Fruit fly (Drosophila melanogaster): ENCODE data around the gene CG15772.

DNA sequence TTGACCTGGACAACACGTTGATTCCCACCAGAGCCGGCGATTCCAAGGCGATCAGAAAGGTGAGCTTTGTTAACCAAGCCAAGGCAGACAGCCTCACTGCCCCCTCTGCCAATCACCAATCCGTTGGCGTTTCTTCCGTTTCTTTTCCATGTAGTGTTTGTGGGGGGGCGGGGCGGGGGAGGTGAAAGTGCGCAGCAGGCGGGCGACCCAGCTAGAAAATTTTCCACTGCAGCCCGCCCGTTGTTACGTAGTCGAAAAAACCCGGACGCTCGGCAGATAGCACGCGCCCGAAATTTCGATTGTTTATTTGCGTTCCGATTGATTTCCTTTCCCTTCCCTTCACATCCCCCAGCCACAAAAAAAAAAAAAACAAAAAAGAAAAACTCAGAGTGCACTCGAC lies 4.1 kb downstream of the CG15772 start:
- no peak for TF ChIP-seq Sox15 (GFP tag; optimal IDR thresholded peaks at IDR 0.05)
- TF ChIP-seq Hr38 (GFP tag; optimal IDR thresholded peaks at IDR 0.05), result no peak
- no peak for TF ChIP-seq CG6163 (GFP tag; IDR thresholded peaks at IDR 0.05)
- TF ChIP-seq vri (GFP tag; optimal IDR thresholded peaks at IDR 0.05), result peak; percentile 39
- TF ChIP-seq CG3919 (GFP tag; optimal IDR thresholded peaks at IDR 0.05), result no peak
- no peak for TF ChIP-seq Gug (GFP tag; IDR thresholded peaks at IDR 0.05)
- TF ChIP-seq OdsH (GFP tag; optimal IDR thresholded peaks at IDR 0.05), result no peak
- no peak for TF ChIP-seq CG31627 (GFP tag; optimal IDR thresholded peaks at IDR 0.05)
